Worm (Caenorhabditis elegans): ENCODE results near the gene lipl-5.

DNA sequence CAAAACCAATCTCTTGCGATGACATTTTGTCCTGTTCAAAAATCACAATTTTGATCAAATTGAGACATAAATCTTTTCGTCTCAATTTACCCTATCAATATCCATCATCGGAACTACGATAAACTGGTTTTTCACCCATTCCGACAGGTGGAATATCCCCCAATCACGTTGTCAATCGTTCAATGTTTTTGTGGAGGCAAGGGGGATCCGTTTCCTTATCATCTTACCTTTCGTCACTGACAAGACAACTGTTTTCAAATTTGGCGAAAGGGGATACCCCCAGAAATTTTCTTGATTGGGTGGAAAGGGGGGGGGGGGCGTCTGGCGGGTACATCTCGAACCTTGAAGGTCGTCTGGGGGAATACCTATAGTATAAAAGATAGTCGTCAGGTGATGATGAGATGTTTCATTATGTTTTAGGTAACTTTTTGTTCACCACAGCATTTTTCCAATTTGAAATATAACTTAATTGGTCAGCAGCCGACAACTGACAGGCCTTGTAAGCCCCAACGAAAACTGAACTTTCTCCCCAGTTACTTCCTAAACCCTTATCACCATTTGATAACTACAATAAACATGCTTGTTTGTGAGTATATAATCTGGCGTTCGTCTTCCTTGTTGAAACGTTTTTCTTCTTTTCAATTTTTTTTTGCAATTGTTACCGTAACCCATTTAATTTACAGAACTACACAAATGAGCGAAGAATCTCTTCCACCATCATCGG lies 4.2 kb upstream of the lipl-5 start, which contains the start of gene ZK6.8:
- TF ChIP-seq lsy-2 (tag; optimal IDR thresholded peaks at IDR 0.05) (peak in 1 of 2 experiments; percentile 65), lin-13 (GFP tag; optimal IDR thresholded peaks at IDR 0.05) (no peak), elt-2 (tag; optimal IDR thresholded peaks at IDR 0.05) (no peak), pqm-1 (tag; optimal IDR thresholded peaks at IDR 0.05) (no peak), ces-1 (GFP tag; optimal IDR thresholded peaks at IDR 0.05) (no peak), nhr-76 (tag; optimal IDR thresholded peaks at IDR 0.05) (no peak), ztf-11 (tag; optimal IDR thresholded peaks at IDR 0.05) (no peak), unc-62 (GFP tag; optimal IDR thresholded peaks at IDR 0.05) (no peak), unc-130 (tag; optimal IDR thresholded peaks at IDR 0.05) (peak; percentile 72), dsc-1 (tag; optimal IDR thresholded peaks at IDR 0.05) (no peak), mdl-1 (tag; optimal IDR thresholded peaks at IDR 0.05) (peak in 1 of 2 experiments; percentile 77), ama-1 (optimal IDR thresholded peaks at IDR 0.05) (no peak), Y116A8C.19 (tag; optimal IDR thresholded peaks at IDR 0.05; ENCODE audit: borderline replicate concordance) (no peak), fos-1 (tag; optimal IDR thresholded peaks at IDR 0.05) (no peak)

Measured in whole organism, L1 larva.